Worm (Caenorhabditis elegans) whole organism, L4/young adult: ENCODE results near the gene mdh-2.

ENCODE experiments used
- W03F9.2 ChIP-seq: fragments of 150-350 bp; optimal IDR thresholded peaks from 2 replicates; lab custom pipeline; 2014; ENCODE audit warnings: missing biosample characterization, missing genetic modification characterization
- dao-5 ChIP-seq: sonication (generic microtip); optimal IDR thresholded peaks from 2 replicates; lab custom pipeline; 2016; ENCODE audit warnings: missing genotype, missing genetic modification characterization, moderate library complexity, missing compliant biosample characterization
- him-1 ChIP-seq: sonication (generic microtip); optimal IDR thresholded peaks from 2 replicates; lab custom pipeline; 2016; ENCODE audit warnings: missing genotype, missing genetic modification reagents, missing genetic modification characterization, missing compliant biosample characterization

- TF ChIP-seq dao-5 (tag; lab: Kevin White, UChicago) (no peak), him-1 (tag; lab: Kevin White, UChicago) (no peak), W03F9.2 (tag; lab: Kevin White, UChicago) (no peak)
Measured at ce11 chrIII:6619952-6620351, 12.0 kb upstream of the mdh-2 start, which contains the start of gene C13B9.2.
